Fruit fly (Drosophila melanogaster): Measurements from ENCODE around the gene Arv1.

DNA sequence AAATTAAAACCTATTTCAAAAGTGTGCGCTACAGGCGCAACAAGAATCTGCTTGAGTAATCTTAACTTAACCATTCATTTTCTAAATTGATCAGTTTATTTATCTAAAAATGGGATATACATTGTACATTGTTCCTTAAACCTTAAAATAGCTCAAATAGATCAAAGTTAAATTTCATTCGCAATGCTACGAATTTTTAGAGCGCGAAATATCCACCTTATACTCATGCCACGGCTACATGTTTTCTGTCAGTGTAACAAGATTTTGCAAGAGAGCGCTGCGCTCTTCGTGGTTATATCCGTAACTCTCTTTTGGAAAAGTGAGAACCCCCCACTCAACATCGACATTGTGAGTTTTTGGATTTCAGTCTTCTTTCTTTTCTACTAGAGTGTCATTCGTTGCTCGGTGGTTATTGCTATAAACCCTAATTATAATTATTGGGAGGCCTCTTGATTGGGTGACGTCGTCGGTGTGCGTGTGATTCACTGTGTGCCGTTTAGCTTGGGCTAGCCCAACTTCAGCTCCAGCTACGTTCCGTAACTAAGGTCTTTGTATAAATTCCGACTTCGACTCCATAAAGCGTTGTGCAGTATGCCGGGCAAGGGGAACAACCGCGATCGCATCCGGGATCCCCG lies 19.5 kb downstream of the Arv1 start:
- no peak for TF ChIP-seq CG8478 (optimal IDR thresholded peaks at IDR 0.05)
- TF ChIP-seq psq (optimal IDR thresholded peaks at IDR 0.05), result no peak
- TF ChIP-seq EcR (GFP tag; optimal IDR thresholded peaks at IDR 0.05), result no peak
- no peak for TF ChIP-seq Dll (optimal IDR thresholded peaks at IDR 0.05)
- no peak for TF ChIP-seq pan (optimal IDR thresholded peaks at IDR 0.05)
- no peak for TF ChIP-seq usp (GFP tag; optimal IDR thresholded peaks at IDR 0.05)
